Worm (Caenorhabditis elegans) whole organism, L2 larva: Measurements from ENCODE around the gene parn-1.

Source experiments
- ZK546.5 ChIP-seq: sonication (generic microtip); optimal IDR thresholded peaks from 2 replicates; lab custom pipeline; 2017; ENCODE audit warnings: missing biosample characterization, missing genetic modification characterization
- ama-1 ChIP-seq: fragments of 150-350 bp; optimal IDR thresholded peaks from 2 replicates; lab custom pipeline; 2018; ENCODE audit warnings: inconsistent platforms
- blmp-1 ChIP-seq: sonication (generic microtip); optimal IDR thresholded peaks from 2 replicates; lab custom pipeline; 2017; ENCODE audit warnings: missing genetic modification characterization, mild to moderate bottlenecking, missing compliant biosample characterization, antibody characterized with exemption, moderate library complexity; ENCODE audit not compliant: insufficient read depth
- elt-1 ChIP-seq: fragments of 150-350 bp; optimal IDR thresholded peaks from 2 replicates; lab custom pipeline; 2014; ENCODE audit warnings: missing biosample characterization, missing genetic modification characterization
- gmeb-1 ChIP-seq: fragments of 150-350 bp; optimal IDR thresholded peaks from 2 replicates; lab custom pipeline; 2014; ENCODE audit warnings: missing biosample characterization, missing genetic modification characterization
- lin-11 ChIP-seq: fragments of 150-350 bp; sonication (generic microtip); optimal IDR thresholded peaks from 2 replicates; lab custom pipeline; 2014; ENCODE audit warnings: missing biosample characterization, missing genetic modification characterization, inconsistent platforms, mixed read lengths
- lin-13 ChIP-seq: fragments of 150-350 bp; optimal IDR thresholded peaks from 2 replicates; lab custom pipeline; 2014; ENCODE audit warnings: missing biosample characterization, missing genetic modification reagents, missing genetic modification characterization
- lsy-2 ChIP-seq, 2 experiments: fragments of 150-350 bp in 1 of 2; sonication (generic microtip) in 1 of 2; optimal IDR thresholded peaks; 2 replicates each; lab custom pipeline; 2014 to 2017; ENCODE audit warnings: missing biosample characterization in 2 of 2, missing genetic modification characterization in 2 of 2
- nhr-129 ChIP-seq: fragments of 150-350 bp; optimal IDR thresholded peaks from 2 replicates; lab custom pipeline; 2014; ENCODE audit warnings: missing biosample characterization, missing genetic modification characterization
- nhr-237 ChIP-seq: fragments of 150-350 bp; optimal IDR thresholded peaks from 2 replicates; lab custom pipeline; 2014; ENCODE audit warnings: missing biosample characterization, missing genetic modification characterization
- snpc-4 ChIP-seq: fragments of 150-350 bp; optimal IDR thresholded peaks from 2 replicates; lab custom pipeline; 2014; ENCODE audit warnings: missing biosample characterization, missing genetic modification characterization
- unc-62 ChIP-seq: fragments of 150-350 bp; optimal IDR thresholded peaks from 2 replicates; lab custom pipeline; 2014; ENCODE audit warnings: missing biosample characterization, missing genetic modification reagents, missing genetic modification characterization
- ztf-4 ChIP-seq: fragments of 150-350 bp; optimal IDR thresholded peaks from 2 replicates; lab custom pipeline; 2014; ENCODE audit warnings: missing biosample characterization, missing genetic modification characterization

DNA sequence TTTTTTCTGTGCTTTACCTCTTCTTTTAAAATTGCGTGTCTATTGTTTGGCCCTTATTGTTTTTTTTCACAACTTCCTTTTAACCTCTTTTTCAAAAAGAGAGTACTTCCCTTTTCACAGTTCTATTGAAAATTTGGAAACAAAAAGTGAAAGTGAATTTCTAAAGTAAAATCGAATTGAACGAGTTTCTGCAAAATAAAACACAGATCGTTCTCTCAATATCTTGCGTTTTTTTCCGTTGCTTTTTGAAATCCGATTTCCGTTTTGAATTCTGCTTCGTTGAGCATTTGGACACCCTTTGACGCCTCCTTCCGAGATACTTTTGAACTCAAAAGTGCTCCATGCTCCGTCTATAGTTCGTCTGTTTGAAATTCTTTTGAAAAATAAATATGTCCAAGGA, 18.8 kb downstream of the parn-1 start:
- no peak for TF ChIP-seq ztf-4
- no peak for TF ChIP-seq ama-1 (lab: Kevin White, UChicago)
- TF ChIP-seq ZK546.5 (tag; lab: Kevin White, UChicago): no peak
- TF ChIP-seq gmeb-1 (tag; lab: Kevin White, UChicago): no peak
- TF ChIP-seq elt-1 (tag; lab: Kevin White, UChicago): no peak
- TF ChIP-seq snpc-4 (tag; lab: Kevin White, UChicago): no peak
- TF ChIP-seq nhr-237: no peak
- no peak for TF ChIP-seq nhr-129 (tag; lab: Kevin White, UChicago)
- TF ChIP-seq unc-62: no peak
- no peak for TF ChIP-seq lsy-2 (tag; optimal IDR thresholded peaks at IDR 0.05; lab: Kevin White, UChicago)
- no peak for TF ChIP-seq lin-13 (GFP tag; lab: Kevin White, UChicago)
- TF ChIP-seq lin-11 (tag; lab: Kevin White, UChicago): no peak
- TF ChIP-seq blmp-1 (tag; lab: Kevin White, UChicago): no peak
